Fruit fly (Drosophila melanogaster) whole organism, embryonic: ENCODE results near the gene Lamtor3.

Experiments used
- Asciz ChIP-seq: fragments of 200-800 bp; sonication (Bioruptor generic); optimal IDR thresholded peaks from 2 replicates; lab custom pipeline; 2017; ENCODE audit warnings: missing biosample characterization, mild to moderate bottlenecking, missing genetic modification characterization, missing genetic modification reagents
- B-H1 ChIP-seq: fragments of 200-800 bp; sonication (Bioruptor generic); IDR thresholded peaks from 3 replicates; pipeline ENCODE4 v1.3.6; 2022; ENCODE audit warnings: missing biosample characterization, missing genetic modification characterization
- CG10274 ChIP-seq: fragments of 200-800 bp; sonication (Bioruptor generic); optimal IDR thresholded peaks from 3 replicates; lab custom pipeline; 2017; ENCODE audit warnings: missing biosample characterization, mild to moderate bottlenecking, missing genetic modification characterization
- CG10979 ChIP-seq: fragments of 200-800 bp; sonication (Bioruptor generic); optimal IDR thresholded peaks from 2 replicates; lab custom pipeline; 2018; ENCODE audit warnings: missing biosample characterization, mild to moderate bottlenecking, missing genetic modification characterization, moderate library complexity
- CG12299 ChIP-seq: fragments of 200-800 bp; sonication (Bioruptor generic); optimal IDR thresholded peaks from 2 replicates; lab custom pipeline; 2018; ENCODE audit warnings: missing biosample characterization, mild to moderate bottlenecking, missing genetic modification characterization
- CG12769 ChIP-seq: fragments of 200-800 bp; sonication (Bioruptor generic); optimal IDR thresholded peaks from 2 replicates; lab custom pipeline; 2019; ENCODE audit warnings: missing biosample characterization, mild to moderate bottlenecking, missing genetic modification characterization, moderate library complexity
- CG15696 ChIP-seq: fragments of 200-800 bp; sonication (Bioruptor generic); optimal IDR thresholded peaks from 2 replicates; lab custom pipeline; 2019; ENCODE audit warnings: missing biosample characterization, mild to moderate bottlenecking, missing genetic modification characterization, moderate library complexity
- CG1602 ChIP-seq: fragments of 200-800 bp; sonication (Bioruptor generic); optimal IDR thresholded peaks from 3 replicates; lab custom pipeline; 2016; ENCODE audit warnings: missing biosample characterization, missing genetic modification characterization
- CG17186 ChIP-seq: fragments of 200-800 bp; sonication (Bioruptor generic); optimal IDR thresholded peaks from 3 replicates; lab custom pipeline; 2017; ENCODE audit warnings: missing biosample characterization, missing genetic modification reagents, missing genetic modification characterization
- CG17568 ChIP-seq: fragments of 200-800 bp; sonication (Bioruptor generic); optimal IDR thresholded peaks from 2 replicates; lab custom pipeline; 2018; ENCODE audit warnings: missing biosample characterization, mild to moderate bottlenecking, missing genetic modification characterization, moderate library complexity
- CG17802 ChIP-seq: fragments of 200-800 bp; sonication (Bioruptor generic); optimal IDR thresholded peaks from 2 replicates; lab custom pipeline; 2018; ENCODE audit warnings: missing biosample characterization, mild to moderate bottlenecking, missing genetic modification characterization, moderate library complexity
- CG1792 ChIP-seq: fragments of 200-800 bp; sonication (Bioruptor generic); optimal IDR thresholded peaks from 2 replicates; lab custom pipeline; 2016; ENCODE audit warnings: missing biosample characterization, missing genetic modification characterization
- CG2712 ChIP-seq: fragments of 200-800 bp; optimal IDR thresholded peaks from 3 replicates; lab custom pipeline; 2019; ENCODE audit warnings: missing biosample characterization, mild to moderate bottlenecking, missing genetic modification characterization, moderate library complexity
- CG3163 ChIP-seq: fragments of 200-800 bp; sonication (Bioruptor generic); optimal IDR thresholded peaks from 3 replicates; lab custom pipeline; 2016; ENCODE audit warnings: missing biosample characterization, missing genetic modification characterization
- CG3847 ChIP-seq: fragments of 200-800 bp; sonication (Bioruptor generic); IDR thresholded peaks from 2 replicates; pipeline ENCODE4 v1.3.6; 2022; ENCODE audit warnings: missing biosample characterization, missing genetic modification characterization
- CG4360 ChIP-seq: fragments of 200-800 bp; sonication (Bioruptor generic); IDR thresholded peaks from 2 replicates; pipeline ENCODE4 v1.3.6; 2022; ENCODE audit warnings: missing biosample characterization, missing genetic modification characterization
- CG7786 ChIP-seq: fragments of 200-800 bp; sonication (Bioruptor generic); optimal IDR thresholded peaks from 2 replicates; lab custom pipeline; 2016; ENCODE audit warnings: missing biosample characterization, missing genetic modification characterization
- CG8944 ChIP-seq: fragments of 200-800 bp; sonication (Bioruptor generic); optimal IDR thresholded peaks from 3 replicates; lab custom pipeline; 2016; ENCODE audit warnings: missing biosample characterization, missing genetic modification characterization
- ERR ChIP-seq: fragments of 200-800 bp; sonication (Bioruptor generic); optimal IDR thresholded peaks from 2 replicates; lab custom pipeline; 2016; ENCODE audit warnings: missing biosample characterization, missing genetic modification characterization
- H2.0 ChIP-seq: fragments of 200-800 bp; sonication (Bioruptor generic); IDR thresholded peaks from 2 replicates; pipeline ENCODE4 v1.3.6; 2022; ENCODE audit warnings: missing biosample characterization, missing genetic modification characterization
- HLHmδ ChIP-seq: fragments of 200-800 bp; sonication (Bioruptor generic); optimal IDR thresholded peaks from 2 replicates; lab custom pipeline; 2018; ENCODE audit warnings: missing biosample characterization, mild to moderate bottlenecking, missing genetic modification characterization, moderate library complexity
- Hey ChIP-seq: fragments of 200-800 bp; sonication (Bioruptor generic); optimal IDR thresholded peaks from 3 replicates; lab custom pipeline; 2018; ENCODE audit warnings: missing biosample characterization, mild to moderate bottlenecking, missing genetic modification characterization
- Hsf ChIP-seq: fragments of 200-800 bp; sonication (Bioruptor generic); optimal IDR thresholded peaks from 3 replicates; lab custom pipeline; 2016; ENCODE audit warnings: missing biosample characterization, missing genetic modification characterization
- MTF-1 ChIP-seq: fragments of 200-800 bp; sonication (Bioruptor generic); optimal IDR thresholded peaks from 2 replicates; lab custom pipeline; 2018; ENCODE audit warnings: missing biosample characterization, mild to moderate bottlenecking, missing genetic modification characterization, borderline replicate concordance
- Mrtf ChIP-seq: fragments of 200-800 bp; sonication (Bioruptor generic); IDR thresholded peaks from 3 replicates; pipeline ENCODE4 v1.3.6; 2022; ENCODE audit warnings: missing biosample characterization, missing genetic modification characterization
- Myb ChIP-seq: fragments of 200-800 bp; sonication (Bioruptor generic); optimal IDR thresholded peaks from 2 replicates; lab custom pipeline; 2016; ENCODE audit warnings: missing biosample characterization, missing genetic modification characterization
- NC2β ChIP-seq: fragments of 200-800 bp; sonication (Bioruptor generic); optimal IDR thresholded peaks from 2 replicates; lab custom pipeline; 2016; ENCODE audit warnings: missing biosample characterization, missing genetic modification characterization
- Ravus ChIP-seq: fragments of 200-800 bp; sonication (Bioruptor generic); IDR thresholded peaks from 2 replicates; pipeline ENCODE4 v1.3.6; 2022; ENCODE audit warnings: missing biosample characterization, missing genetic modification characterization
- Xbp1 ChIP-seq: fragments of 200-800 bp; sonication (Bioruptor generic); optimal IDR thresholded peaks from 3 replicates; lab custom pipeline; 2016; ENCODE audit warnings: missing biosample characterization, mild to moderate bottlenecking, missing genetic modification characterization
- ato ChIP-seq: fragments of 200-800 bp; sonication (Bioruptor generic); IDR thresholded peaks from 2 replicates; pipeline ENCODE4 v1.3.6; 2022; ENCODE audit warnings: missing biosample characterization, missing genetic modification characterization; ENCODE audit not compliant: partially characterized antibody
- bbx ChIP-seq: fragments of 200-800 bp; sonication (Bioruptor generic); IDR thresholded peaks from 2 replicates; pipeline ENCODE4 v1.3.6; 2022; ENCODE audit warnings: missing biosample characterization, missing genetic modification characterization; ENCODE audit not compliant: partially characterized antibody
- br ChIP-seq: fragments of >200 bp; optimal IDR thresholded peaks from 2 replicates; lab custom pipeline; 2017
- bsh ChIP-seq, 2 experiments: fragments of 200-800 bp; sonication (Bioruptor generic); optimal IDR thresholded peaks; 2 replicates each; lab custom pipeline; 2017 to 2018; ENCODE audit warnings: mild to moderate bottlenecking in 2 of 2, missing biosample characterization in 2 of 2, missing genetic modification characterization in 2 of 2, moderate library complexity in 1 of 2
- cwo ChIP-seq: fragments of 200-800 bp; sonication (Bioruptor generic); optimal IDR thresholded peaks from 3 replicates; lab custom pipeline; 2017; ENCODE audit warnings: missing biosample characterization, missing genetic modification characterization, mild to moderate bottlenecking, moderate library complexity, missing genetic modification reagents
- ken ChIP-seq: fragments of 200-800 bp; sonication (Bioruptor generic); IDR thresholded peaks from 3 replicates; pipeline ENCODE4 v1.3.6; 2022; ENCODE audit warnings: missing biosample characterization, missing genetic modification characterization
- lbe ChIP-seq: fragments of 200-800 bp; sonication (Bioruptor generic); optimal IDR thresholded peaks from 2 replicates; lab custom pipeline; 2016; ENCODE audit warnings: missing biosample characterization, mild to moderate bottlenecking, missing genetic modification characterization
- lmd ChIP-seq: fragments of 200-800 bp; sonication (Bioruptor generic); IDR thresholded peaks from 2 replicates; pipeline ENCODE4 v1.3.6; 2022; ENCODE audit warnings: missing biosample characterization, missing genetic modification characterization
- maf-S ChIP-seq: fragments of 200-800 bp; sonication (Bioruptor generic); optimal IDR thresholded peaks from 2 replicates; lab custom pipeline; 2016; ENCODE audit warnings: missing biosample characterization, missing genetic modification characterization
- pita ChIP-seq: fragments of 200-800 bp; sonication (Bioruptor generic); optimal IDR thresholded peaks from 2 replicates; lab custom pipeline; 2017; ENCODE audit warnings: missing biosample characterization, mild to moderate bottlenecking, missing genetic modification characterization
- prd ChIP-seq, 3 experiments: fragments of >200 bp in 2 of 3; fragments of 200-800 bp in 1 of 3; sonication (Bioruptor generic) in 1 of 3; optimal IDR thresholded peaks in 2 of 3; IDR thresholded peaks in 1 of 3; 2 replicates in 2 of 3; 3 replicates in 1 of 3; pipeline versions ENCODE4 v1.3.6 to Lab custom; 2017 to 2022; ENCODE audit warnings: missing biosample characterization in 1 of 3, missing genetic modification characterization in 1 of 3
- pzg ChIP-seq: fragments of 200-800 bp; sonication (Bioruptor generic); optimal IDR thresholded peaks from 3 replicates; lab custom pipeline; 2018; ENCODE audit warnings: missing biosample characterization, mild to moderate bottlenecking, missing genetic modification characterization, moderate library complexity
- run ChIP-seq: fragments of 200-800 bp; sonication (Bioruptor generic); optimal IDR thresholded peaks from 3 replicates; lab custom pipeline; 2018; ENCODE audit warnings: missing biosample characterization, mild to moderate bottlenecking, missing genetic modification characterization
- scrt ChIP-seq: fragments of 200-800 bp; sonication (Bioruptor generic); optimal IDR thresholded peaks from 2 replicates; lab custom pipeline; 2018; ENCODE audit warnings: missing biosample characterization, mild to moderate bottlenecking, missing genetic modification characterization, moderate library complexity
- seq ChIP-seq: fragments of 200-800 bp; sonication (Bioruptor generic); IDR thresholded peaks from 2 replicates; pipeline ENCODE4 v1.3.6; 2022; ENCODE audit warnings: missing biosample characterization, missing genetic modification characterization
- ssp ChIP-seq: fragments of 200-800 bp; sonication (Bioruptor generic); IDR thresholded peaks from 2 replicates; pipeline ENCODE4 v1.3.6; 2022; ENCODE audit warnings: missing biosample characterization, missing genetic modification characterization
- tll ChIP-seq, 2 experiments: fragments of 200-800 bp in 1 of 2; fragments of >200 bp in 1 of 2; sonication (Bioruptor generic) in 1 of 2; optimal IDR thresholded peaks; 2 replicates each; lab custom pipeline; 2017 to 2019; ENCODE audit warnings: missing biosample characterization in 2 of 2, missing genetic modification characterization in 2 of 2, mild to moderate bottlenecking in 1 of 2, moderate library complexity in 1 of 2
- usp ChIP-seq: fragments of >200 bp; optimal IDR thresholded peaks from 2 replicates; lab custom pipeline; 2017; ENCODE audit warnings: missing biosample characterization, missing genetic modification characterization
- z ChIP-seq: fragments of 200-800 bp; sonication (Bioruptor generic); IDR thresholded peaks from 3 replicates; pipeline ENCODE4 v1.3.6; 2022; ENCODE audit warnings: missing biosample characterization, missing genetic modification characterization
- zfh1 ChIP-seq: fragments of 200-800 bp; sonication (Bioruptor generic); IDR thresholded peaks from 3 replicates; pipeline ENCODE4 v1.3.6; 2022; ENCODE audit warnings: missing biosample characterization, missing genetic modification characterization

The Lamtor3 gene

dm6 chr2L:17514090-17514715, 33.2 kb downstream of the Lamtor3 start (continued):
- TF ChIP-seq tll (GFP tag; optimal IDR thresholded peaks at IDR 0.05; lab: Kevin White, UChicago) (peak in 1 of 2 experiments; percentile 45), ssp (GFP tag; lab: Robert Waterston, UW) (peak; percentile 72), prd (optimal IDR thresholded peaks at IDR 0.05; lab: Kevin White, UChicago) (no peak), prd (GFP tag; IDR thresholded peaks at IDR 0.05; lab: Robert Waterston, UW) (peak; percentile 91), pzg (no peak), CG2712 (tag; lab: Kevin White, UChicago) (peak; percentile 96), cwo (GFP tag; lab: Kevin White, UChicago) (peak; percentile 83), CG10979 (tag; lab: Kevin White, UChicago) (peak; percentile 95), ERR (GFP tag; lab: Kevin White, UChicago) (peak; percentile 72), Xbp1 (GFP tag; lab: Kevin White, UChicago) (peak; percentile 85), Ravus (GFP tag; lab: Robert Waterston, UW) (peak; percentile 35), ato (GFP tag; lab: Robert Waterston, UW) (no peak), CG17802 (tag; lab: Kevin White, UChicago) (peak; percentile 60), CG4360 (GFP tag; lab: Robert Waterston, UW) (peak; percentile 53; the same call in 1 of the 2 replicates), z (GFP tag; lab: Robert Waterston, UW) (0 out of 3 replicates have a peak, but pooled peaks have one; percentile 42), bsh (GFP tag; optimal IDR thresholded peaks at IDR 0.05; lab: Kevin White, UChicago) (peak in 1 of 2 experiments; percentile 95), ken (GFP tag; lab: Robert Waterston, UW) (peak; percentile 80), CG17186 (GFP tag; lab: Kevin White, UChicago) (peak; percentile 18), CG10274 (peak; percentile 56), CG17568 (GFP tag; lab: Kevin White, UChicago) (no peak), CG1602 (GFP tag; lab: Kevin White, UChicago) (peak; percentile 83), Hey (peak; percentile 48), seq (peak; percentile 79), CG12769 (no peak), Myb (GFP tag; lab: Kevin White, UChicago) (no peak), HLHmδ (GFP tag; lab: Kevin White, UChicago) (no peak), lbe (GFP tag; lab: Kevin White, UChicago) (no peak), MTF-1 (GFP tag; lab: Kevin White, UChicago) (peak; percentile 61), CG8944 (GFP tag; lab: Kevin White, UChicago) (peak; percentile 50), CG7786 (GFP tag; lab: Kevin White, UChicago) (peak; percentile 64), CG12299 (tag; lab: Kevin White, UChicago) (peak; percentile 85), CG3163 (GFP tag; lab: Kevin White, UChicago) (peak; percentile 32), usp (GFP tag; lab: Kevin White, UChicago) (no peak), B-H1 (peak; percentile 77), Mrtf (peak; percentile 76; the same call in 2 of the 3 replicates), Asciz (GFP tag; lab: Kevin White, UChicago) (peak; percentile 87), CG3847 (peak; percentile 77), scrt (peak; percentile 86), zfh1 (GFP tag; lab: Robert Waterston, UW) (peak; percentile 90), bbx (GFP tag; lab: Robert Waterston, UW) (no peak), H2.0 (GFP tag; lab: Robert Waterston, UW) (peak; percentile 78), NC2β (GFP tag; lab: Kevin White, UChicago) (peak; percentile 86), pita (GFP tag; lab: Kevin White, UChicago) (no peak), lmd (GFP tag; lab: Robert Waterston, UW) (peak; percentile 87), run (peak; percentile 74), Hsf (GFP tag; lab: Kevin White, UChicago) (peak; percentile 81), br (no peak), CG1792 (GFP tag; lab: Kevin White, UChicago) (peak; percentile 56), CG15696 (peak; percentile 96), maf-S (GFP tag; lab: Kevin White, UChicago) (no peak)
